Fruit fly (Drosophila melanogaster): ENCODE data around the gene fzy.

DNA sequence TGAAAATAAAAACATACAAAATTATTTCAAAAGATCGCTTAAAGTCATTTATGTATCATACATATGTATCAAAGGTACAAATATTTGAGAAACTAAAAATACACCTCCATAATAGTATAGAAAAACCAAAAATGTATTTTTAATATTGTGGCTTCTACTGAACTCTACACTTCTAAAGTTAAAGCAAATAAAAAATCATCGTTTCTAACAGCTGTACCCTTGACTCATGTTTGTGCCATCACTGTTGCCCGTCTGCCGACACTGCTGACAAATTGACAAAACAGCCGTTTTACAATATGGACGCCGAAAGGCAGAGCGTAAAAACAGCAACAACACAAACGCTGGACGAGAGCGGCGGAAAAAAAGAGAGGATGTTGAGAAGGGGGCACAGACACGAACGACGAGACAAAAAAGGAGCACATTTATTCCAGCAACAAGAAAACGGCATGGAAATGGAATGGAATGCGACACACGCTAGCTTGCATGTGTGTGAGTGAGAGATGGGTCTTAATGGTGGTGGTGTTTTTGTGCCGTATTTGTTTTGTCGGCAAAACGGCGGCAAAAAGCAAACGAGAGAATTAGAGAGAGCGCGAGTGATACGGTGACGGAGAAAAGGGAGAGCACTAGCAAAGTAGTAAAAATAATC, 24.3 kb upstream of the fzy start:
- TF ChIP-seq CTCF (optimal IDR thresholded peaks at IDR 0.05) (peak in 1 of 2 experiments; percentile 3), CG8478 (optimal IDR thresholded peaks at IDR 0.05) (no peak)

Data from S2 (cell line).